Worm (Caenorhabditis elegans) whole organism, young adult: ENCODE results near the gene sec-61.A.

Source experiments
- B0019.2 ChIP-seq: fragments of 200-800 bp; sonication (Bioruptor generic); conservative IDR thresholded peaks from 2 replicates; pipeline ENCODE4 v1.3.6; 2022; ENCODE audit warnings: missing genetic modification reagents, missing genetic modification characterization, missing compliant biosample characterization
- ceh-27 ChIP-seq: fragments of 200-800 bp; sonication (Bioruptor generic); optimal IDR thresholded peaks from 2 replicates; lab custom pipeline; 2018; ENCODE audit warnings: mild to moderate bottlenecking, missing genetic modification characterization, moderate library complexity, missing compliant biosample characterization
- lin-35 ChIP-seq, 3 experiments: fragments of 150-350 bp in 2 of 3; sonication (generic microtip) in 1 of 3; optimal IDR thresholded peaks; 2 replicates each; lab custom pipeline; 2014 to 2018; ENCODE audit warnings: missing biosample characterization in 3 of 3, missing genetic modification characterization in 3 of 3, missing genetic modification reagents in 3 of 3
- repo-1 ChIP-seq: sonication (generic microtip); optimal IDR thresholded peaks from 2 replicates; lab custom pipeline; 2017; ENCODE audit warnings: mild to moderate bottlenecking, missing genetic modification characterization, missing compliant biosample characterization
- tlf-1 ChIP-seq: fragments of 200-800 bp; sonication (Bioruptor generic); optimal IDR thresholded peaks from 2 replicates; lab custom pipeline; 2018; ENCODE audit warnings: mild to moderate bottlenecking, missing genetic modification characterization, missing compliant biosample characterization
- unc-62 ChIP-seq: fragments of 150-350 bp; optimal IDR thresholded peaks from 2 replicates; lab custom pipeline; 2014; ENCODE audit warnings: missing biosample characterization, missing genetic modification reagents, missing genetic modification characterization

ce11 chrIV:14833537-14833936 lies 8.5 kb upstream of the sec-61.A start:
- TF ChIP-seq lin-35 (GFP tag; optimal IDR thresholded peaks at IDR 0.05; lab: Kevin White, UChicago) (no peak), ceh-27 (no peak), B0019.2 (no peak), repo-1 (no peak), tlf-1 (no peak), unc-62 (GFP tag; lab: Kevin White, UChicago) (no peak)
